Worm (Caenorhabditis elegans): ENCODE data around the gene erh-2.
A peak's percentile ranks its signal among the peaks of the same experiment; 100 is the strongest.

DNA sequence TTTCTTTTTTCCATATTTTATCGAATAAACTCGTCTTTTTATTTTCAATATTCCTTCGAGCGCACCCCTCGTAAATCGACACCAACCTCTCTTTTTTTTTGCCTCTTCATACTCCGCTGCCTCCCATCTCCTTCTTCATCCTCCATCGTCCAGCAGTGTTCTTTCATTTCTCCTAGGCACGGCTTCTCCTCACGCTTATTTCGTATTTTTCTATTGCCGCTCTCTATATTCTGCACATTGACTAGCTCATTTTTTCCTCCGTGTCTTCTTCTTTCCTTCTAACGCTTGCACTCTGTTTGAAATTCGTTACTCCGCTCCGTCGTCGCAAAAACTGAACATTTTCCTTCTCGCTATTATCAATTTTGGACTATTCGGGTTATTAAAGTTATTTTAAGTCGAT, 37.7 kb upstream of the erh-2 start:
- TF ChIP-seq ztf-11 (tag; optimal IDR thresholded peaks at IDR 0.05) = no peak
- no peak for TF ChIP-seq fkh-10 (GFP tag; optimal IDR thresholded peaks at IDR 0.05)
- no peak for TF ChIP-seq jun-1 (tag; optimal IDR thresholded peaks at IDR 0.05)
- TF ChIP-seq tlp-1 (tag; optimal IDR thresholded peaks at IDR 0.05) = no peak
- TF ChIP-seq lsy-2 (tag; optimal IDR thresholded peaks at IDR 0.05) = peak in 1 of 2 experiments; percentile 16
- no peak for TF ChIP-seq Y116A8C.19 (tag; optimal IDR thresholded peaks at IDR 0.05; ENCODE audit: borderline replicate concordance)
- no peak for TF ChIP-seq nhr-12 (tag; optimal IDR thresholded peaks at IDR 0.05)
- no peak for TF ChIP-seq pag-3 (tag; optimal IDR thresholded peaks at IDR 0.05; ENCODE audit: borderline replicate concordance, insufficient read depth)
- TF ChIP-seq unc-86 (tag; optimal IDR thresholded peaks at IDR 0.05) = no peak
- no peak for TF ChIP-seq pqm-1 (tag; optimal IDR thresholded peaks at IDR 0.05)
- TF ChIP-seq snpc-4 (tag; optimal IDR thresholded peaks at IDR 0.05) = no peak
